Fruit fly (Drosophila melanogaster) whole organism, embryonic: ENCODE data around the gene Acat2.

Experiments used
- Aef1 ChIP-seq: fragments of 200-800 bp; sonication (Bioruptor generic); IDR thresholded peaks from 3 replicates; pipeline ENCODE4 v1.3.6; 2022; ENCODE audit warnings: missing biosample characterization, missing genetic modification characterization
- Atf3 ChIP-seq: fragments of 200-800 bp; sonication (Bioruptor generic); optimal IDR thresholded peaks from 3 replicates; lab custom pipeline; 2016; ENCODE audit warnings: missing biosample characterization, missing genetic modification characterization
- Bteb2 ChIP-seq: fragments of 200-800 bp; sonication (Bioruptor generic); optimal IDR thresholded peaks from 2 replicates; lab custom pipeline; 2016; ENCODE audit warnings: missing biosample characterization, missing genetic modification characterization
- CG10959 ChIP-seq: fragments of 200-800 bp; sonication (Bioruptor generic); IDR thresholded peaks from 2 replicates; pipeline ENCODE4 v1.3.6; 2022; ENCODE audit warnings: missing biosample characterization, missing genetic modification characterization
- CG13123 ChIP-seq: fragments of 200-800 bp; sonication (Bioruptor generic); optimal IDR thresholded peaks from 2 replicates; lab custom pipeline; 2016; ENCODE audit warnings: missing biosample characterization, missing genetic modification characterization
- CG18764 ChIP-seq: fragments of 200-800 bp; sonication (Bioruptor generic); optimal IDR thresholded peaks from 3 replicates; lab custom pipeline; 2016; ENCODE audit warnings: missing biosample characterization, missing genetic modification characterization
- CG2120 ChIP-seq: fragments of 200-800 bp; sonication (Bioruptor generic); optimal IDR thresholded peaks from 3 replicates; lab custom pipeline; 2016; ENCODE audit warnings: missing biosample characterization, missing genetic modification characterization
- CG31388 ChIP-seq: fragments of 200-800 bp; sonication (Bioruptor generic); optimal IDR thresholded peaks from 2 replicates; lab custom pipeline; 2016; ENCODE audit warnings: missing biosample characterization, missing genetic modification characterization
- CG34376 ChIP-seq: fragments of 200-800 bp; sonication (Bioruptor generic); optimal IDR thresholded peaks from 2 replicates; lab custom pipeline; 2018; ENCODE audit warnings: missing biosample characterization, mild to moderate bottlenecking, missing genetic modification characterization
- CG4617 ChIP-seq: fragments of 200-800 bp; sonication (Bioruptor generic); optimal IDR thresholded peaks from 3 replicates; lab custom pipeline; 2016; ENCODE audit warnings: missing biosample characterization, missing genetic modification characterization, borderline replicate concordance
- CG4730 ChIP-seq: fragments of 200-800 bp; sonication (Bioruptor generic); IDR thresholded peaks from 2 replicates; pipeline ENCODE4 v1.3.6; 2022; ENCODE audit warnings: missing biosample characterization, missing genetic modification characterization
- CG7745 ChIP-seq: fragments of 200-800 bp; sonication (Bioruptor generic); optimal IDR thresholded peaks from 2 replicates; lab custom pipeline; 2018; ENCODE audit warnings: missing biosample characterization, mild to moderate bottlenecking, missing genetic modification characterization, moderate library complexity
- CG7963 ChIP-seq: fragments of 200-800 bp; sonication (Bioruptor generic); IDR thresholded peaks from 3 replicates; pipeline ENCODE4 v1.3.6; 2022; ENCODE audit warnings: missing biosample characterization, missing genetic modification characterization; ENCODE audit not compliant: partially characterized antibody
- Deaf1 ChIP-seq: fragments of 200-800 bp; optimal IDR thresholded peaks from 3 replicates; lab custom pipeline; 2019; ENCODE audit warnings: missing biosample characterization, mild to moderate bottlenecking, missing genetic modification characterization, moderate library complexity
- Drgx ChIP-seq: fragments of 200-800 bp; sonication (Bioruptor generic); IDR thresholded peaks from 2 replicates; pipeline ENCODE4 v1.3.6; 2022; ENCODE audit warnings: missing biosample characterization, missing genetic modification characterization
- ERR ChIP-seq: fragments of 200-800 bp; sonication (Bioruptor generic); optimal IDR thresholded peaks from 2 replicates; lab custom pipeline; 2016; ENCODE audit warnings: missing biosample characterization, missing genetic modification characterization
- Elba2 ChIP-seq: fragments of 200-800 bp; sonication (Bioruptor generic); optimal IDR thresholded peaks from 3 replicates; lab custom pipeline; 2016; ENCODE audit warnings: missing biosample characterization, missing genetic modification characterization
- Oaz ChIP-seq: fragments of 200-800 bp; sonication (Bioruptor generic); IDR thresholded peaks from 2 replicates; pipeline ENCODE4 v1.3.6; 2022; ENCODE audit warnings: missing biosample characterization, missing genetic modification characterization
- Oli ChIP-seq: fragments of 200-800 bp; sonication (Bioruptor generic); optimal IDR thresholded peaks from 2 replicates; lab custom pipeline; 2018; ENCODE audit warnings: missing biosample characterization, mild to moderate bottlenecking, missing genetic modification characterization, moderate library complexity
- Pdp1 ChIP-seq, 2 experiments: fragments of 200-800 bp; sonication (Bioruptor generic); optimal IDR thresholded peaks; 3 replicates each; lab custom pipeline; 2016; ENCODE audit warnings: missing biosample characterization in 2 of 2, missing genetic modification characterization in 2 of 2, mild to moderate bottlenecking in 1 of 2, moderate library complexity in 1 of 2
- Rx ChIP-seq: fragments of 200-800 bp; sonication (Bioruptor generic); IDR thresholded peaks from 2 replicates; pipeline ENCODE4 v1.3.6; 2022; ENCODE audit warnings: missing biosample characterization, missing genetic modification characterization
- Taf1 ChIP-seq: fragments of 200-800 bp; sonication (Bioruptor generic); IDR thresholded peaks from 2 replicates; pipeline ENCODE4 v1.3.6; 2022; ENCODE audit warnings: missing biosample characterization, missing genetic modification characterization
- YL-1 ChIP-seq: fragments of 200-800 bp; sonication (Bioruptor generic); optimal IDR thresholded peaks from 3 replicates; lab custom pipeline; 2017; ENCODE audit warnings: missing biosample characterization, mild to moderate bottlenecking, missing genetic modification characterization
- ac ChIP-seq: fragments of 200-800 bp; sonication (Bioruptor generic); optimal IDR thresholded peaks from 3 replicates; lab custom pipeline; 2017; ENCODE audit warnings: missing biosample characterization, mild to moderate bottlenecking, missing genetic modification characterization
- bbx ChIP-seq: fragments of 200-800 bp; sonication (Bioruptor generic); IDR thresholded peaks from 2 replicates; pipeline ENCODE4 v1.3.6; 2022; ENCODE audit warnings: missing biosample characterization, missing genetic modification characterization; ENCODE audit not compliant: partially characterized antibody
- bowl ChIP-seq: fragments of 200-800 bp; sonication (Bioruptor generic); IDR thresholded peaks from 2 replicates; pipeline ENCODE4 v1.3.6; 2022; ENCODE audit warnings: missing biosample characterization, missing genetic modification characterization
- caup ChIP-seq: fragments of 200-800 bp; sonication (Bioruptor generic); optimal IDR thresholded peaks from 3 replicates; lab custom pipeline; 2017; ENCODE audit warnings: missing biosample characterization, mild to moderate bottlenecking, missing genetic modification characterization, moderate library complexity; ENCODE audit not compliant: severe bottlenecking
- cg ChIP-seq: fragments of 200-800 bp; sonication (Bioruptor generic); optimal IDR thresholded peaks from 3 replicates; lab custom pipeline; 2019; ENCODE audit warnings: missing biosample characterization, mild to moderate bottlenecking, missing genetic modification characterization, moderate library complexity
- exex ChIP-seq: fragments of 200-800 bp; sonication (Bioruptor generic); optimal IDR thresholded peaks from 4 replicates; lab custom pipeline; 2018; ENCODE audit warnings: missing biosample characterization, mild to moderate bottlenecking, missing genetic modification characterization, moderate library complexity
- gcm ChIP-seq: fragments of 200-800 bp; sonication (Bioruptor generic); optimal IDR thresholded peaks from 2 replicates; lab custom pipeline; 2019; ENCODE audit warnings: missing biosample characterization, mild to moderate bottlenecking, missing genetic modification characterization, moderate library complexity
- insv ChIP-seq, 2 experiments: fragments of 200-800 bp; sonication (Bioruptor generic); optimal IDR thresholded peaks; 3 replicates each; lab custom pipeline; 2016 to 2018; ENCODE audit warnings: missing biosample characterization in 2 of 2, missing genetic modification characterization in 2 of 2
- kah ChIP-seq: fragments of 200-800 bp; sonication (Bioruptor generic); optimal IDR thresholded peaks from 2 replicates; lab custom pipeline; 2018; ENCODE audit warnings: missing biosample characterization, mild to moderate bottlenecking, missing genetic modification characterization
- pho ChIP-seq: fragments of 200-800 bp; sonication (Bioruptor generic); optimal IDR thresholded peaks from 2 replicates; lab custom pipeline; 2016; ENCODE audit warnings: missing biosample characterization, missing genetic modification characterization
- row ChIP-seq: fragments of 200-800 bp; sonication (Bioruptor generic); IDR thresholded peaks from 3 replicates; pipeline ENCODE4 v1.3.6; 2022; ENCODE audit warnings: missing biosample characterization, missing genetic modification characterization
- sc ChIP-seq, 3 experiments: fragments of >200 bp in 2 of 3; fragments of 200-800 bp in 1 of 3; sonication (Bioruptor generic) in 1 of 3; optimal IDR thresholded peaks; 2 replicates in 2 of 3; 3 replicates in 1 of 3; lab custom pipeline; 2017; ENCODE audit warnings: mild to moderate bottlenecking in 1 of 3, missing biosample characterization in 1 of 3, missing genetic modification characterization in 1 of 3, missing genetic modification reagents in 1 of 3
- scrt ChIP-seq: fragments of 200-800 bp; sonication (Bioruptor generic); optimal IDR thresholded peaks from 2 replicates; lab custom pipeline; 2018; ENCODE audit warnings: missing biosample characterization, mild to moderate bottlenecking, missing genetic modification characterization, moderate library complexity
- slou ChIP-seq: fragments of 200-800 bp; sonication (Bioruptor generic); optimal IDR thresholded peaks from 3 replicates; lab custom pipeline; 2016; ENCODE audit warnings: missing biosample characterization, missing genetic modification characterization
- so ChIP-seq: fragments of 200-800 bp; sonication (Bioruptor generic); IDR thresholded peaks from 3 replicates; pipeline ENCODE4 v1.3.6; 2022; ENCODE audit warnings: missing biosample characterization, missing genetic modification characterization
- sug ChIP-seq: fragments of 200-800 bp; optimal IDR thresholded peaks from 2 replicates; lab custom pipeline; 2019; ENCODE audit warnings: missing biosample characterization, mild to moderate bottlenecking, missing genetic modification characterization, moderate library complexity
- vvl ChIP-seq: fragments of 200-800 bp; sonication (Bioruptor generic); IDR thresholded peaks from 2 replicates; pipeline ENCODE4 v1.3.6; 2022; ENCODE audit warnings: missing biosample characterization, missing genetic modification characterization
- wek ChIP-seq: fragments of 200-800 bp; sonication (Bioruptor generic); optimal IDR thresholded peaks from 3 replicates; lab custom pipeline; 2018; ENCODE audit warnings: missing biosample characterization, mild to moderate bottlenecking, missing genetic modification characterization, moderate library complexity
- zen2 ChIP-seq: fragments of 200-800 bp; sonication (Bioruptor generic); IDR thresholded peaks from 3 replicates; pipeline ENCODE4 v1.3.6; 2022; ENCODE audit warnings: missing biosample characterization, missing genetic modification characterization; ENCODE audit not compliant: partially characterized antibody

The Acat2 gene

dm6 chr3L:1300076-1300635, 2.6 kb upstream of the Acat2 start (continued):
- TF ChIP-seq CG7745 (tag; lab: Kevin White, UChicago), result no peak
- peak; percentile 92 for TF ChIP-seq row (GFP tag; lab: Robert Waterston, UW)
- TF ChIP-seq Oaz (GFP tag; lab: Robert Waterston, UW), result peak; percentile 56
- peak; percentile 11 for TF ChIP-seq wek (GFP tag; lab: Kevin White, UChicago)
- peak; percentile 83 for TF ChIP-seq Oli (tag; lab: Kevin White, UChicago)
- TF ChIP-seq Atf3 (GFP tag; lab: Kevin White, UChicago), result no peak
- TF ChIP-seq Drgx (GFP tag; lab: Robert Waterston, UW), result peak; percentile 23; the same call in 1 of the 2 replicates
- TF ChIP-seq CG18764 (GFP tag; lab: Kevin White, UChicago), result peak; percentile 65
- TF ChIP-seq Aef1 (GFP tag; lab: Robert Waterston, UW), result peak; percentile 53; the same call in 2 of the 3 replicates

DNA sequence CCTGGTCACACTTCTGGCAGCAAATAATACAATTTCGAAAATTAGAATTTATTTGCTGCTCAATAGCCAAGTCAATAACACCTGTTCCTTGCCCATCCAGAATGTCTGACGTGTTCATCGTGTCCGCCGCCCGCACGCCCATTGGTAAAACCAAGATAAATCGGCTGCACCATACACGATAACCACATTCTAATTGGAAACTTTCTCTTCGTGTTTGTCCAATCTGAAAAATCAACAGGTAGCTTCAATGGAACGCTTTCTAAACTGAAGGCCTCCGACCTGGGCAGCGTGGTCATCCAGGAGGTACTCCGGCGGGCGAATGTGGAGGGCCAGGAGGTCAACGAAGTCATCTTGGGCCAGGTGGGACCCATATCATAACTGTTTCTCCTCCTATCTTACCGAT, 207 bp downstream of the Acat2 start:
- TF ChIP-seq kah (GFP tag; lab: Kevin White, UChicago), result peak; percentile 97
- TF ChIP-seq CG7963 (GFP tag; lab: Robert Waterston, UW), result no peak
- TF ChIP-seq pho (GFP tag; lab: Kevin White, UChicago), result no peak
- TF ChIP-seq CG4617 (GFP tag; lab: Kevin White, UChicago), result peak; percentile 7
- TF ChIP-seq Elba2 (GFP tag; lab: Kevin White, UChicago), result peak; percentile 93
- TF ChIP-seq YL-1 (GFP tag; lab: Kevin White, UChicago), result peak; percentile 67
- TF ChIP-seq caup (GFP tag; lab: Kevin White, UChicago), result no peak
- peak; percentile 17; the same call in 1 of the 2 replicates for TF ChIP-seq bbx (GFP tag; lab: Robert Waterston, UW)
- TF ChIP-seq Deaf1 (tag; lab: Kevin White, UChicago), result no peak
- TF ChIP-seq insv (GFP tag; optimal IDR thresholded peaks at IDR 0.05; lab: Kevin White, UChicago), result peak; percentile 52 to 95
- no peak for TF ChIP-seq gcm (GFP tag; lab: Kevin White, UChicago)
- TF ChIP-seq ERR (GFP tag; lab: Kevin White, UChicago), result no peak
- TF ChIP-seq CG4730 (GFP tag; lab: Robert Waterston, UW), result no peak
- TF ChIP-seq scrt, result peak; percentile 65

DNA sequence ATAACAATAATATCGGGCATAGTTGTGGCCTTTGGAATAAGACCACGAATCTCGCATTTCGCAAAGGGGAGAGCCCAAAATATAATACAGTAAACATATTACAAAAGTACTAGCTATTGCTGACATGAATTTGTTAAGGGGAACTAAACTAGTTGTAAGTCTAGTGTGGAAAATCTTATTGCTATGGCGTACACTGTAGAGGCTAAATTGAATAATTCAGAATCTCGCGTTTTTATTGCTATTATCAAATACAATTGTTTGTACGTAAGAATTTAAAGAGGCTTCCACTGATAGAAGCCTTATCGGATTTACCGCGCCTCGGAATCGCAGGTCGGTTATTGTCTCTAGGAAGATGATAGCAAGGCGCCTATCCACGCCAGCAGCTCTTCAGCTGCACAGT, 2.6 kb downstream of the Acat2 start:
- TF ChIP-seq Pdp1 (GFP tag; optimal IDR thresholded peaks at IDR 0.05; lab: Kevin White, UChicago) (peak in 1 of 2 experiments; percentile 2), CG34376 (peak; percentile 28), CG2120 (GFP tag; lab: Kevin White, UChicago) (peak; percentile 13), sc (optimal IDR thresholded peaks at IDR 0.05; lab: Kevin White, UChicago) (no peak), sc (GFP tag; optimal IDR thresholded peaks at IDR 0.05; lab: Kevin White, UChicago) (no peak), Bteb2 (GFP tag; lab: Kevin White, UChicago) (no peak), CG10959 (GFP tag; lab: Robert Waterston, UW) (no peak), vvl (no peak), Taf1 (GFP tag; lab: Robert Waterston, UW) (no peak), bowl (GFP tag; lab: Robert Waterston, UW) (no peak), sug (peak; percentile 9), ac (GFP tag; lab: Kevin White, UChicago) (no peak), zen2 (no peak), CG31388 (no peak), slou (no peak), so (GFP tag; lab: Robert Waterston, UW) (no peak), Rx (GFP tag; lab: Robert Waterston, UW) (no peak), CG13123 (GFP tag; lab: Kevin White, UChicago) (no peak), exex (tag; lab: Kevin White, UChicago) (peak; percentile 53), cg (GFP tag; lab: Kevin White, UChicago) (no peak)
